Worm (Caenorhabditis elegans) whole organism, L4/young adult: ENCODE results near the gene T27E4.7.

ENCODE experiments used
- W03F9.2 ChIP-seq: fragments of 150-350 bp; optimal IDR thresholded peaks from 2 replicates; lab custom pipeline; 2014; ENCODE audit warnings: missing biosample characterization, missing genetic modification characterization
- dao-5 ChIP-seq: sonication (generic microtip); optimal IDR thresholded peaks from 2 replicates; lab custom pipeline; 2016; ENCODE audit warnings: missing genotype, missing genetic modification characterization, moderate library complexity, missing compliant biosample characterization
- him-1 ChIP-seq: sonication (generic microtip); optimal IDR thresholded peaks from 2 replicates; lab custom pipeline; 2016; ENCODE audit warnings: missing genotype, missing genetic modification reagents, missing genetic modification characterization, missing compliant biosample characterization

T27E4.7 gene

DNA sequence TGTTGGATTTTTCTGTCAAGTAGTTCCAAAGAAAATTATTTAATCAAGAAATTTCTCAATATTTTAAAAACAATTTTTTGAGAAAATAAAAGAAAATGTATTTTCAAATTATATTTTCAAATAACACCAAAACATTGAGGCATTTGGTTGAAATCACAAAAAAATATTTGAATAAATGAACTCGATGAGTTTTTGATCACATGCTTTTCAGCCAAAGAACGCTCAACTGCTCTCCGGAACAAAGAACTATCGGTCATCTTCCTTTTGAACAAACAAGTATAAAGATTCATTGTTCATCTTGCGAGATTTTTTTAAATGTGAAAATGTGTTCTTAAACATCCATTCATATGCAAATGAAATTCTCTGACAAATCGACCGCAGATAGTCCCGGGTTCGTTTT, 18.9 kb upstream of the T27E4.7 start:
- TF ChIP-seq him-1 (tag; lab: Kevin White, UChicago): no peak
- TF ChIP-seq W03F9.2 (tag; lab: Kevin White, UChicago): no peak
- TF ChIP-seq dao-5 (tag; lab: Kevin White, UChicago): no peak

DNA sequence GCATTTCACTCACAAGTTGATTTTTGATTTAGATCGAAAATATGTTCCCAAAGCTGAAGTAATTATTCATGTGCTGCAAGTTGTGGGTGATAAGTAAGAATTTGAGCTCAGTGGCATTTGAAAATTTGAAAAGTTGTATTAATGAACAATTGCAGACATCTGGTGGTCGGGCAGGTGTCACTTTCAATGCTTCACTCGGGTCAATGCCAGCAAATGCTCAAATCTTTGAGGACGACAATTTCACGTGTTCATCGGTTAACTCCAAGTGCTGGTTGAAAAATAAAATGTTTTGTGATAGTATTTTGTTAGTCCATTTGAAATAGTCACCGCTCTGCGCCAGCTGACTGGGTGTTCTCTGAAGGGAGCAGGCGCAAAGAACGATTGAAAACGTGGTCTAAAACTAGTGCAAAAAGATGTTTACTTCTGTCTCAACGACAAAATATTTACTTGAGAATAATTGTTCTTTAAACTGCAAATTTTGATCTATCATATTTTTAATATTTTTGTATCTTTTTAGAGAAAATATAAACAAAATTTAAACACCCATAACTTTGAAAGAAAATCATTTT, 18.0 kb upstream of the T27E4.7 start:
- no peak for TF ChIP-seq W03F9.2 (tag; lab: Kevin White, UChicago)
- no peak for TF ChIP-seq dao-5 (tag; lab: Kevin White, UChicago)
- TF ChIP-seq him-1 (tag; lab: Kevin White, UChicago): no peak

DNA sequence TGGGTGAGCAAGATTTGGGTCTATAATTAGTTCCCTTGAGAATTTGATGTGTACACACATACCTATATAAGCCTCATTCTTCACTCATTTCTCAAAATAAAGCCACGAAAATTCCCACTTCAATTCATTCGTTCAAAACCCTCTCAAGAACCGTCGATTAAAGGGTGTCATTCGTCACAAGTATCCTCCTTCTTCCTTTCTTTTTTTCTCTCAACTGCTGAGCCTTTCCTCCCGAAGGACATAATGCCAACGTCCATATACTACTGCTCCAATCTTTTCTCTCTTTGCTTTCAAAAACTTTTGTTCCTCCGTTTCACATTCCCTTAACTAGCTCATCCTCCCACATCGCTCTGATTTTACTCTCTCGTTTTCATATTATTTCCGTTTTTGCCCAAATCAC, 16.1 kb upstream of the T27E4.7 start, which contains the start of gene T27E4.1:
Gene T27E4.1, plus strand, starts transcription at position 137 of the 400 bp plus-strand sequence.
- TF ChIP-seq dao-5 (tag; lab: Kevin White, UChicago) (no peak), him-1 (tag; lab: Kevin White, UChicago) (no peak), W03F9.2 (tag; lab: Kevin White, UChicago) (no peak)

DNA sequence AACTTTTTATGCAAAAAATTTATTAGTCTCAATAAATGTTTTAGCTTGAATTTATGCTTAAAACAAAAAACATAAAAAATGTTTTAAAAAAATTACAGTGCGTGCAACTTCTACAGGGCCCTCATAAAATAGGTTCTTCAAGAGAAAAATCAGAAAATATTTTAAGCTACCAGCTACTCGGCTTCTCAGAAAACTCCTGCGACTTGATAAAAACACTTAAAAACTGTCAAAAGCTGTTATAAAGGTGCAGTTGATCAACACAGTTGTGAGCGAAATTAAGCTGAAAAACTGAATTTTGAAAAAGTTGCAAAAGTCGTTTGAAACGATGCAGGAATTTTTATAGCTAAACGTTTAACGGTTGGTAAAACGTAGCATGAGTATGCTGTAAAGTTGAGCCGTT, 12.6 kb upstream of the T27E4.7 start:
- TF ChIP-seq him-1 (tag; lab: Kevin White, UChicago) (no peak), dao-5 (tag; lab: Kevin White, UChicago) (no peak), W03F9.2 (tag; lab: Kevin White, UChicago) (no peak)

DNA sequence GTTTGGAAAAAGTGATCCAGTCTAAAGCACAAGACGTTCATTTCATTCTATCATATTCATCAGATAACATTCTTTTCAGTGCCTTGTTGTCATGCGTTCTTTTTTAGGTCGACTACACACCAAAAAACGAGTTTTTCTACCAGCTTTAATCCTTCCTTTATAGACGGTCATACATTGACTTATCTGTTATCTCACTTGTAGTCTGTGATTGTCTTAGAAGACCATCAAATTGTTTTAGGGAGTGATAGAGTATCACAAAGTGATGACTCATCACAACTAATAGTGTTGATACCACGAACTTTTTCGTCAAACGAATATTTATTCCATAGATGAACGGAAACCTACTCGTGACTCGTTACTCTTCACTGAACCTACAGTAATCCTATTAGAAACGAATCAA, 9.7 kb upstream of the T27E4.7 start:
- TF ChIP-seq W03F9.2 (tag; lab: Kevin White, UChicago) (no peak), dao-5 (tag; lab: Kevin White, UChicago) (no peak), him-1 (tag; lab: Kevin White, UChicago) (no peak)

DNA sequence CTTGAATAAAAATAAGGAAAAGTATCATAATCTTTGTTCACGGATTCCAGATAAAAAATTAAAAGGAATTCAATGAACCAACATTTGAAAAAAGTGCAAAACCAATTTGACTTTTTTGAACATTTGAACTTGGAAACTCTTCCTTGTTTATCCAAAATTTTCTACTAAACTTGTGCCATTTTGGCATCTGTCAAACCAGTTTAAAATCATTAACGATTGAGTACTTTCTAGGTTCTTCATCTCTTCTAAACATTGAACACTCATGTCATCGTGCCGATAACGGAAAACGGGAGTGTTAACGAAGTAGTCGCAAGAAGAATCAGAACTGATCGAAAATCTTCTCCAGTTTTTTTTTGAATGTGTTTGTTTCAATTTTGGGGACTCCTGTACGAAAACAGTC, 8.1 kb upstream of the T27E4.7 start:
- TF ChIP-seq dao-5 (tag; lab: Kevin White, UChicago) (no peak), him-1 (tag; lab: Kevin White, UChicago) (no peak), W03F9.2 (tag; lab: Kevin White, UChicago) (no peak)

DNA sequence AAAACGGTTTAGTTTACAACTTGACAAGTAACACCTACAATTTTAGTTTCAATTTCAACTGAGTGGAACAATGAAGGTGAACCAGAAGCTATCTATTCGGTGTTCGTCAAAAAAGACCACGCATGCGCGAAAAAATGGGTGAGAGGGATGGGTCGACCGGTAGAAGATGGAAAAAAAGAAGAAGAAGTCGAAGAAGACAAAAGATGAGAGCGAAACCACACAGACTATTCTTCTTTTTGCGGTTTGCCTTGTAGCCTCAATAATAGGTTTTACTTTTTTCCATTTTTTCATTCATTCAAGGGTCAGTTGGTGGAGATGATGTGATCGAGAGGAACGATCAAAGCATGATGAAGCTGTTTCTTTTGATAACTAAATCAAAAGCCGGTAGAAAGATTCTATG, 6.2 kb upstream of the T27E4.7 start:
- no peak for TF ChIP-seq him-1 (tag; lab: Kevin White, UChicago)
- TF ChIP-seq dao-5 (tag; lab: Kevin White, UChicago): no peak
- TF ChIP-seq W03F9.2 (tag; lab: Kevin White, UChicago): no peak

DNA sequence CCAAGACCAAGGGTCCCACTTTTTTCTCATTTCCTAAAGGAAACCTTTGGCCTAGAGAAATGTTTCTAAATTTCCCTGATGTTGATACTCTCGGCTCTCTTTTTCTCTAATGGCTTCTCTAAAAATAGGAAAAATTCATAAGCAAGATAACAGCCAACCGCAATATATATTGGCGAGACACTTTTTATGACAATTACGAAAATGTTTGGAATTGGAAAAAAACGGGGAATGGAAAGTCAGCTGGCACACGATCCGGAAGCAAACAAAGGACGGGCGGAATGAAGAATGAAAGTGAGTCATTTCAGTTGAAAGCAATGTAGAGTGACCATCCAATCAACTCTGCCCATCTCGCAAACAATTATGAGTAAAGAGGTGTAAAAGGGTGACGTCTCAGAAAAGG, 5.3 kb upstream of the T27E4.7 start:
- TF ChIP-seq dao-5 (tag; lab: Kevin White, UChicago) (no peak), W03F9.2 (tag; lab: Kevin White, UChicago) (no peak), him-1 (tag; lab: Kevin White, UChicago) (no peak)

DNA sequence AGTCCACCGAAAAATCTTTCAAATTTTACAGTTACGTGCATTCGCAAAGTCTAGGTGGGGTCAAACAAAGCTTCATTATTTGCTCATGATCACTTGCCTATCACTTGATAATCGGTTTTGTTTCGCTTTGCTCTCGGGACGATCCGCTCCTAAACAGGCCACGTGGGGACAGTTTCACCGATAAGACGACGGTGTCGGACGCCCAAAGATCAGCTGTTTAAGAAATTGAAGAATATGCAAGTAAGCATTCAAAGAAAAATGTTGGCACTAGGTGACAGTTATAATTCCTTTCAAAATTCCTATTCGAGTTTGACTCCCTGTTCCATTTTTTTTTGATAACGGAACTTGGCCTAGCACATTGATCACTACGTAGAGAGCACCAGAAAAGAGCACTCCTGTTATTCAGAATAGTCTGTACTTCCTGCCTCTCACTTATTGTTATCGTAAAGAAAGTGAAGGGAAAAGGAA, 3.9 kb upstream of the T27E4.7 start:
- TF ChIP-seq W03F9.2 (tag; lab: Kevin White, UChicago): no peak

DNA sequence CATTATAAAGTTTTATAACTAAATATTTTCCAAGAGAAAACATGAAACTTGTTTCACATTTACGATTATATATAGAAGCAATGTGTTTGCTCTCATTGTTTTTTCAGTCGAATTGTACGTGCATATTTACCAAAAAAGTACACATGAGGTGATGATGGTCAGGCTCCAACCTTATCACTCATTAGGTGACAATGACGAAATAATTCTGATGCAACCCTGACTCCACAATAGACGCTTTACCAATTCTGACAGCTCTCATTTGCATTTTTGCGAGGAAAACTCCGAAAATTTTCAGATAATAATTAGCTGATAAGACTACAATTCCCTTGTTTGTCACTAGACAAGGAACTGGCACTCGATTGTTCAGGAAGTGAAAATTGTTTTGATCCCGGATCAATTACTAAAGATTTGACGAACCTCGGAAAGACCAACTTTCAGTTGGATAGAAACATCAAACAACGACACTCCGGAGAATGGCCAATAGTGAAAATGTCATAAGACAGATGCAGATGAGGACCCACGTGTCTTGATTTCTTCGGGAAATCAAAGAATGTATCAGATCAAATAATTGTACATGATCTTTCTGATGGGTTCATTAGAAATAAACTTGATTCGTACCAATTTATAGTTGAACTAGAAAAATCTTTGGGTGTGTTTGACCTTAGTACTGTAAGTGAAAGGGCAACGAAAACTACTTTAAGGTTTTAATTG, 2.8 kb upstream of the T27E4.7 start:
- no peak for TF ChIP-seq dao-5 (tag; lab: Kevin White, UChicago)
- TF ChIP-seq W03F9.2 (tag; lab: Kevin White, UChicago): no peak
- TF ChIP-seq him-1 (tag; lab: Kevin White, UChicago): no peak

DNA sequence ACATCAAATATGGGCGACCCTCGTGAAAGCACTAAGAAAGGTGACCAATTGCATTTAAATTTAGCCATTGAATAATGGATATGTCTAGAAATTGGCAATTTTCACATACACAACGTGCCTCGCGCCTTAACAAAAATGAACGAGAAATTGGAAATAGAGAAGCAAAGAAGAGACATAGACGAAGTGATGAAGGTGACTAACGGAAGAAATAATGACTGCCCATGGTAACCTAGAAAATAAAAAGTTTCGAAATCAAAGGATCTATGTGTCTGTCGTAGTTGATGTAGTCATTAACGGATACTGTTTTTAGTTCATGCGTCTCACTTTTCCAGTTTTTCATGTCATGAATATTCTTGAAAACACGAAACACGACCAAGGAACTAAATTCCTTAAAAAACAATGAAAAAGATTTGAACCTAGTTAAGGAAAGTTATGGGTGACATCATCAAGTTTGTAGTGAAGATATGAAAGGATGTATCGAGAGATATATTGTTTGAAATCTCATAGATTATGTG, 2.0 kb upstream of the T27E4.7 start:
- TF ChIP-seq him-1 (tag; lab: Kevin White, UChicago): no peak
- TF ChIP-seq W03F9.2 (tag; lab: Kevin White, UChicago): no peak
- no peak for TF ChIP-seq dao-5 (tag; lab: Kevin White, UChicago)

DNA sequence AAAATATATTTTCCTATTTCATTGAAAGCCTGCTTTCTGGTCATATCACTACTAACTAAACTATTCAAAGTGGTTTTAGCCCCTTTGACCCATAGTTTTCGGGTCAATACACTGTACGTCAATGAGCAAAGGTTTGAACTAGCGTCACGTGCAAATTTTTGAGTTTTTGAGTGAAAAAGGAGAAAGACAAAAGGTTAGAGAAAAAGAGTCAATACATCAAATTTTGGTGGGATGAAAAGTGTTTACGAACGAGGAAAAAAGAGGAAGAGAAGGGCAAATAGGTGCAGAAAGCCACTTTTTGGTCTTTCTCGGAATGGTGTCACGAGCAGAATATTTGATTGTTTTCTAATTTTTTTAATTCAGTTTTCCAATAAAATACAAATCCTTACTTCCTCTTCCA, 295 bp downstream of the T27E4.7 start:
- no peak for TF ChIP-seq W03F9.2 (tag; lab: Kevin White, UChicago)
- no peak for TF ChIP-seq him-1 (tag; lab: Kevin White, UChicago)
- no peak for TF ChIP-seq dao-5 (tag; lab: Kevin White, UChicago)

DNA sequence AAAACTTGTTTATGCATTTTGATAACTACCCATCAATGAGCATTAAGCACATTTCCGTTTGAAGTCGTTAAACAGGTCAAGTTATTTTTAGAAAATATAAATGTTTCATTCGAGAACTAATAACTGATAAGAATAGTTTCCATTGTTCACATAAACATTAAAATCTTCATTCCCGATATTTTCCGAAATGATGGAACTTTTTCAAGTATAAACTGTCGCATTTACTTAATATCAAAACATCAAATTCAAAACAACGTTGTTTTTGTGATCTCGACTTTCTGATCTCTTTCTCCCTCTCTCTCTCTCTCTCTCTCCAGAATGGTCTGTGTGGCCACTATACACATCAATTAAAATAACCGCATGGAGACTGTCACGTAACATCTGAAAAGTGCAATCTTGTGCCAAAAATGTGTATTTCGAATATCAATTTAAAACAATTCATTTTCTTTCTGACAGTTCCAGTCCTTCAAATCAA, 1.7 kb downstream of the T27E4.7 start:
- TF ChIP-seq him-1 (tag; lab: Kevin White, UChicago): no peak
- no peak for TF ChIP-seq W03F9.2 (tag; lab: Kevin White, UChicago)
- no peak for TF ChIP-seq dao-5 (tag; lab: Kevin White, UChicago)
